Worm (Caenorhabditis elegans) whole organism, midembryonic: Measurements from ENCODE around the gene spe-27.

Source experiments
- T22C8.4 ChIP-seq: fragments of 200-800 bp; sonication (Bioruptor generic); IDR thresholded peaks from 2 replicates; pipeline ENCODE4 v1.3.6; 2022; ENCODE audit warnings: missing genetic modification characterization, missing compliant biosample characterization
- cog-1 ChIP-seq: sonication (generic microtip); optimal IDR thresholded peaks from 2 replicates; lab custom pipeline; 2016; ENCODE audit warnings: missing genetic modification characterization, missing compliant biosample characterization
- flt-1 ChIP-seq: fragments of 200-800 bp; sonication (Bioruptor generic); IDR thresholded peaks from 2 replicates; pipeline ENCODE4 v1.3.6; 2022; ENCODE audit warnings: missing genetic modification characterization, missing compliant biosample characterization
- klf-2 ChIP-seq: fragments of 200-800 bp; sonication (Bioruptor generic); conservative IDR thresholded peaks from 2 replicates; pipeline ENCODE4 v1.3.6; 2022; ENCODE audit warnings: missing genetic modification reagents, missing genetic modification characterization, missing compliant biosample characterization
- med-1 ChIP-seq: sonication (generic microtip); optimal IDR thresholded peaks from 2 replicates; lab custom pipeline; 2017; ENCODE audit warnings: missing genetic modification characterization, mild to moderate bottlenecking, missing compliant biosample characterization, antibody characterized with exemption, missing genetic modification reagents; ENCODE audit not compliant: insufficient read depth
- ref-1 ChIP-seq: fragments of 200-800 bp; sonication (Bioruptor generic); conservative IDR thresholded peaks from 2 replicates; pipeline ENCODE4 v1.3.6; 2022; ENCODE audit warnings: missing genetic modification reagents, missing genetic modification characterization, missing compliant biosample characterization
- tab-1 ChIP-seq: fragments of 200-800 bp; sonication (Bioruptor generic); IDR thresholded peaks from 2 replicates; pipeline ENCODE4 v1.3.6; 2022; ENCODE audit warnings: missing genetic modification characterization, missing compliant biosample characterization
- ztf-23 ChIP-seq: fragments of 200-800 bp; sonication (Bioruptor generic); IDR thresholded peaks from 2 replicates; pipeline ENCODE4 v1.3.6; 2022; ENCODE audit warnings: missing genetic modification reagents, missing genetic modification characterization, missing compliant biosample characterization
- ztf-29 ChIP-seq: fragments of 200-800 bp; sonication (Bioruptor generic); IDR thresholded peaks from 2 replicates; pipeline ENCODE4 v1.3.6; 2022; ENCODE audit warnings: missing genetic modification reagents, missing genetic modification characterization, missing compliant biosample characterization

Gene spe-27

ce11 chrIV:5879853-5880252 is 14.1 kb upstream of the spe-27 start, which contains the start of gene srv-22:
srv-22 (minus strand) TSS chrIV:5879953.
- TF ChIP-seq T22C8.4 (GFP tag; lab: Robert Waterston, UW) (no peak), klf-2 (GFP tag; lab: Robert Waterston, UW) (no peak), cog-1 (no peak), flt-1 (GFP tag; lab: Robert Waterston, UW) (no peak), ztf-23 (no peak), tab-1 (GFP tag; lab: Robert Waterston, UW) (no peak), ref-1 (GFP tag; lab: Robert Waterston, UW) (no peak), ztf-29 (no peak), med-1 (GFP tag; lab: Kevin White, UChicago) (no peak)

- no peak for TF ChIP-seq klf-2 (GFP tag; lab: Robert Waterston, UW)
- TF ChIP-seq ztf-23 = no peak
- no peak for TF ChIP-seq ref-1 (GFP tag; lab: Robert Waterston, UW)
- TF ChIP-seq tab-1 (GFP tag; lab: Robert Waterston, UW) = no peak
- TF ChIP-seq cog-1 = no peak
- TF ChIP-seq med-1 (GFP tag; lab: Kevin White, UChicago) = no peak
- TF ChIP-seq ztf-29 = no peak
- no peak for TF ChIP-seq flt-1 (GFP tag; lab: Robert Waterston, UW)
- TF ChIP-seq T22C8.4 (GFP tag; lab: Robert Waterston, UW) = no peak
These were observed 11.5 kb upstream of the spe-27 start, which contains the start of gene srv-21 for ce11 chrIV:5877246-5877645. srv-21 (minus strand) TSS chrIV:5877346.

- TF ChIP-seq T22C8.4 (GFP tag; lab: Robert Waterston, UW) = no peak
- TF ChIP-seq tab-1 (GFP tag; lab: Robert Waterston, UW) = no peak
- TF ChIP-seq med-1 (GFP tag; lab: Kevin White, UChicago) = no peak
These were observed 8.1 kb upstream of the spe-27 start, which contains the start of gene srv-19 for ce11 chrIV:5873825-5874224. srv-19 (minus strand) TSS chrIV:5873925.

- TF ChIP-seq ztf-29 (no peak), T22C8.4 (GFP tag; lab: Robert Waterston, UW) (no peak), cog-1 (no peak), ztf-23 (no peak), med-1 (GFP tag; lab: Kevin White, UChicago) (no peak), ref-1 (GFP tag; lab: Robert Waterston, UW) (no peak), tab-1 (GFP tag; lab: Robert Waterston, UW) (no peak), klf-2 (GFP tag; lab: Robert Waterston, UW) (no peak), flt-1 (GFP tag; lab: Robert Waterston, UW) (no peak)
These were observed 4.4 kb upstream of the spe-27 start, which contains the start of gene srv-17 for ce11 chrIV:5870072-5870471. srv-17 (minus strand) TSS chrIV:5870172.

- TF ChIP-seq ztf-29 (no peak), flt-1 (GFP tag; lab: Robert Waterston, UW) (no peak), tab-1 (GFP tag; lab: Robert Waterston, UW) (no peak), ref-1 (GFP tag; lab: Robert Waterston, UW) (no peak), med-1 (GFP tag; lab: Kevin White, UChicago) (no peak), ztf-23 (no peak), klf-2 (GFP tag; lab: Robert Waterston, UW) (no peak), cog-1 (no peak), T22C8.4 (GFP tag; lab: Robert Waterston, UW) (no peak)
These were observed 3.6 kb upstream of the spe-27 start for ce11 chrIV:5869354-5869753.

ce11 chrIV:5867189-5867588 is 1.5 kb upstream of the spe-27 start, which contains the start of gene C06E7.88:
C06E7.88 (minus strand) TSS chrIV:5867289.
- TF ChIP-seq T22C8.4 (GFP tag; lab: Robert Waterston, UW) (no peak), klf-2 (GFP tag; lab: Robert Waterston, UW) (no peak), ztf-23 (no peak), tab-1 (GFP tag; lab: Robert Waterston, UW) (no peak), ztf-29 (no peak), flt-1 (GFP tag; lab: Robert Waterston, UW) (no peak), ref-1 (GFP tag; lab: Robert Waterston, UW) (no peak), cog-1 (no peak), med-1 (GFP tag; lab: Kevin White, UChicago) (no peak)

- TF ChIP-seq ztf-29 (no peak), med-1 (GFP tag; lab: Kevin White, UChicago) (no peak), T22C8.4 (GFP tag; lab: Robert Waterston, UW) (no peak), ztf-23 (no peak), klf-2 (GFP tag; lab: Robert Waterston, UW) (no peak), tab-1 (GFP tag; lab: Robert Waterston, UW) (no peak), cog-1 (no peak), flt-1 (GFP tag; lab: Robert Waterston, UW) (no peak; the same call in 1 of the 2 replicates), ref-1 (GFP tag; lab: Robert Waterston, UW) (no peak)
These were observed 5.0 kb downstream of the spe-27 start for ce11 chrIV:5860762-5861161.

- TF ChIP-seq klf-2 (GFP tag; lab: Robert Waterston, UW) = no peak
- TF ChIP-seq tab-1 (GFP tag; lab: Robert Waterston, UW) = no peak
- no peak for TF ChIP-seq flt-1 (GFP tag; lab: Robert Waterston, UW)
- no peak for TF ChIP-seq ztf-23
- no peak for TF ChIP-seq T22C8.4 (GFP tag; lab: Robert Waterston, UW)
- TF ChIP-seq ref-1 (GFP tag; lab: Robert Waterston, UW) = no peak
- no peak for TF ChIP-seq ztf-29
These were observed 5.8 kb downstream of the spe-27 start, which contains the start of gene C06E7.4 for ce11 chrIV:5859876-5860275. C06E7.4 (minus strand) TSS chrIV:5859976.

ce11 chrIV:5858212-5858611 is 7.5 kb downstream of the spe-27 start:
- TF ChIP-seq ztf-29 (no peak), flt-1 (GFP tag; lab: Robert Waterston, UW) (no peak), tab-1 (GFP tag; lab: Robert Waterston, UW) (no peak), klf-2 (GFP tag; lab: Robert Waterston, UW) (no peak), ztf-23 (no peak), cog-1 (no peak), T22C8.4 (GFP tag; lab: Robert Waterston, UW) (no peak), med-1 (GFP tag; lab: Kevin White, UChicago) (no peak), ref-1 (GFP tag; lab: Robert Waterston, UW) (no peak)
